Worm (Caenorhabditis elegans) whole organism, young adult: ENCODE results near the gene let-765.
"Not testable (repeated sequence)": the region's sequence is repeated elsewhere in the genome, so short reads cannot be mapped to it uniquely, and the experiment has no call there.

ENCODE experiments used
- F49E8.2 ChIP-seq: sonication (generic microtip); optimal IDR thresholded peaks from 3 replicates; lab custom pipeline; 2017; ENCODE audit warnings: missing genetic modification characterization, mild to moderate bottlenecking, missing compliant biosample characterization, antibody characterized with exemption, moderate library complexity; ENCODE audit not compliant: insufficient read depth
- K12H6.12 ChIP-seq: fragments of 200-800 bp; sonication (Bioruptor generic); optimal IDR thresholded peaks from 2 replicates; lab custom pipeline; 2018; ENCODE audit warnings: mild to moderate bottlenecking, missing genetic modification characterization, missing compliant biosample characterization
- ceh-40 ChIP-seq: fragments of 200-800 bp; sonication (Bioruptor generic); IDR thresholded peaks from 2 replicates; pipeline ENCODE4 v1.3.6; 2022; ENCODE audit warnings: missing genetic modification characterization, missing compliant biosample characterization
- efl-1 ChIP-seq: fragments of 150-350 bp; optimal IDR thresholded peaks from 2 replicates; lab custom pipeline; 2014; ENCODE audit warnings: missing biosample characterization, missing genetic modification reagents, missing genetic modification characterization
- him-1 ChIP-seq: sonication (generic microtip); optimal IDR thresholded peaks from 2 replicates; lab custom pipeline; 2016; ENCODE audit warnings: missing genotype, missing genetic modification reagents, missing genetic modification characterization, missing compliant biosample characterization
- hlh-26 ChIP-seq: fragments of 200-800 bp; sonication (Bioruptor generic); conservative IDR thresholded peaks from 2 replicates; pipeline ENCODE4 v1.3.6; 2022; ENCODE audit warnings: missing genetic modification reagents, missing genetic modification characterization, missing compliant biosample characterization
- hmg-1.2 ChIP-seq: fragments of 200-800 bp; sonication (Bioruptor generic); IDR thresholded peaks from 2 replicates; pipeline ENCODE4 v1.3.6; 2022; ENCODE audit warnings: missing genetic modification reagents, missing genetic modification characterization, missing compliant biosample characterization
- lin-26 ChIP-seq: fragments of 200-800 bp; sonication (Bioruptor generic); IDR thresholded peaks from 2 replicates; pipeline ENCODE4 v1.3.6; 2022; ENCODE audit warnings: missing genetic modification reagents, missing genetic modification characterization, missing compliant biosample characterization
- lsy-27 ChIP-seq: sonication (generic microtip); optimal IDR thresholded peaks from 2 replicates; lab custom pipeline; 2017; ENCODE audit warnings: missing genetic modification characterization, mild to moderate bottlenecking, missing compliant biosample characterization, antibody characterized with exemption, missing genotype, borderline replicate concordance; ENCODE audit not compliant: insufficient read depth
- madf-10 ChIP-seq: sonication (generic microtip); optimal IDR thresholded peaks from 2 replicates; lab custom pipeline; 2016; ENCODE audit warnings: mild to moderate bottlenecking, missing genetic modification characterization, missing compliant biosample characterization
- unc-130 ChIP-seq: sonication (generic microtip); optimal IDR thresholded peaks from 2 replicates; lab custom pipeline; 2016; ENCODE audit warnings: missing genetic modification reagents, missing genetic modification characterization, missing compliant biosample characterization
- unc-62 ChIP-seq: fragments of 150-350 bp; optimal IDR thresholded peaks from 2 replicates; lab custom pipeline; 2014; ENCODE audit warnings: missing biosample characterization, missing genetic modification reagents, missing genetic modification characterization
- ztf-22 ChIP-seq: fragments of 200-800 bp; sonication (Bioruptor generic); optimal IDR thresholded peaks from 2 replicates; lab custom pipeline; 2018; ENCODE audit warnings: mild to moderate bottlenecking, missing genetic modification characterization, moderate library complexity, missing compliant biosample characterization
- ztf-6 ChIP-seq: fragments of 200-800 bp; sonication (Bioruptor generic); IDR thresholded peaks from 2 replicates; pipeline ENCODE4 v1.3.6; 2022; ENCODE audit warnings: missing genetic modification reagents, missing genetic modification characterization, missing compliant biosample characterization

ce11 chrIII:6563638-6564037, 37.3 kb downstream of the let-765 start:
- not testable (repeated sequence) for TF ChIP-seq unc-62 (GFP tag; lab: Kevin White, UChicago); unc-130 (GFP tag; lab: Kevin White, UChicago); lsy-27 (tag; lab: Kevin White, UChicago); hmg-1.2 (GFP tag; lab: Robert Waterston, UW); him-1 (tag; lab: Kevin White, UChicago); madf-10 (tag; lab: Kevin White, UChicago); ceh-40 (GFP tag; lab: Robert Waterston, UW); hlh-26 (GFP tag; lab: Robert Waterston, UW); F49E8.2; ztf-22 (GFP tag; lab: Kevin White, UChicago); lin-26 (GFP tag; lab: Robert Waterston, UW); K12H6.12; ztf-6 (GFP tag; lab: Robert Waterston, UW)
- peak; percentile 48 for TF ChIP-seq efl-1
